Worm (Caenorhabditis elegans) whole organism, L1 larva: ENCODE measurements around the gene rps-5.

Experiments
- C04F5.9 ChIP-seq: sonication (generic microtip); optimal IDR thresholded peaks from 2 replicates; lab custom pipeline; 2016; ENCODE audit warnings: missing genetic modification characterization, missing compliant biosample characterization
- C16A3.4 ChIP-seq: fragments of 150-350 bp; optimal IDR thresholded peaks from 2 replicates; lab custom pipeline; 2014; ENCODE audit warnings: missing biosample characterization, missing genetic modification characterization
- F16B12.6 ChIP-seq: fragments of 150-350 bp; optimal IDR thresholded peaks from 2 replicates; lab custom pipeline; 2014; ENCODE audit warnings: missing biosample characterization, missing genetic modification characterization
- alr-1 ChIP-seq: fragments of 200-800 bp; sonication (Bioruptor generic); optimal IDR thresholded peaks from 2 replicates; lab custom pipeline; 2018; ENCODE audit warnings: borderline replicate concordance, mild to moderate bottlenecking, missing genetic modification characterization, missing compliant biosample characterization
- blmp-1 ChIP-seq: fragments of 150-350 bp; optimal IDR thresholded peaks from 2 replicates; lab custom pipeline; 2014; ENCODE audit warnings: missing biosample characterization, missing genetic modification characterization
- ceh-8 ChIP-seq: fragments of 200-800 bp; sonication (Bioruptor generic); optimal IDR thresholded peaks from 2 replicates; lab custom pipeline; 2018; ENCODE audit warnings: mild to moderate bottlenecking, missing genetic modification characterization, moderate library complexity, missing compliant biosample characterization
- ceh-88 ChIP-seq: fragments of 200-800 bp; sonication (Bioruptor generic); IDR thresholded peaks from 2 replicates; pipeline ENCODE4 v1.3.6; 2022; ENCODE audit warnings: missing genetic modification characterization, missing compliant biosample characterization
- ceh-90 ChIP-seq: sonication (generic microtip); optimal IDR thresholded peaks from 2 replicates; lab custom pipeline; 2016; ENCODE audit warnings: missing genetic modification characterization, missing compliant biosample characterization
- ces-1 ChIP-seq: fragments of 150-350 bp; optimal IDR thresholded peaks from 2 replicates; lab custom pipeline; 2014; ENCODE audit warnings: missing biosample characterization, missing genetic modification reagents, missing genetic modification characterization
- dpl-1 ChIP-seq, 3 experiments: fragments of 150-350 bp in 2 of 3; sonication (generic microtip) in 1 of 3; optimal IDR thresholded peaks; 2 replicates each; lab custom pipeline; 2014 to 2017; ENCODE audit warnings: missing biosample characterization in 3 of 3, missing genetic modification characterization in 3 of 3, missing genetic modification reagents in 3 of 3
- dsc-1 ChIP-seq: sonication (generic microtip); optimal IDR thresholded peaks from 2 replicates; lab custom pipeline; 2016; ENCODE audit warnings: mild to moderate bottlenecking, missing genetic modification characterization, missing compliant biosample characterization
- efl-1 ChIP-seq, 4 experiments: fragments of 150-350 bp; optimal IDR thresholded peaks in 3 of 4; peaks in 1 of 4; 1 replicate in 1 of 4; 2 replicates in 3 of 4; lab custom pipeline; 2014; ENCODE audit warnings: missing biosample characterization in 2 of 4, missing genetic modification characterization in 2 of 4, missing genetic modification reagents in 2 of 4
- efl-3 ChIP-seq: fragments of 200-800 bp; sonication (Bioruptor generic); optimal IDR thresholded peaks from 2 replicates; lab custom pipeline; 2018; ENCODE audit warnings: mild to moderate bottlenecking, missing genetic modification characterization, missing compliant biosample characterization
- egl-13 ChIP-seq: sonication (generic microtip); optimal IDR thresholded peaks from 2 replicates; lab custom pipeline; 2016; ENCODE audit warnings: missing genotype, missing genetic modification reagents, missing genetic modification characterization, missing compliant biosample characterization
- egl-27 ChIP-seq, 2 experiments: fragments of 150-350 bp in 1 of 2; sonication (generic microtip); optimal IDR thresholded peaks; 3 replicates each; lab custom pipeline; 2017 to 2018; ENCODE audit warnings: missing biosample characterization in 2 of 2, missing genetic modification characterization in 2 of 2, missing genetic modification reagents in 2 of 2
- elt-3 ChIP-seq, 6 experiments: fragments of 150-350 bp in 1 of 6; sonication (generic microtip); optimal IDR thresholded peaks; 2 replicates each; lab custom pipeline; 2017 to 2018; ENCODE audit warnings: missing biosample characterization in 6 of 6, missing genetic modification characterization in 6 of 6, inconsistent platforms in 1 of 6
- ets-5 ChIP-seq: fragments of 200-800 bp; sonication (Bioruptor generic); IDR thresholded peaks from 2 replicates; pipeline ENCODE4 v1.3.6; 2022; ENCODE audit warnings: missing genetic modification characterization, missing compliant biosample characterization
- fos-1 ChIP-seq: fragments of 150-350 bp; optimal IDR thresholded peaks from 2 replicates; lab custom pipeline; 2014; ENCODE audit warnings: missing biosample characterization, missing genetic modification characterization
- grh-1 ChIP-seq: fragments of 200-800 bp; sonication (Bioruptor generic); IDR thresholded peaks from 2 replicates; pipeline ENCODE4 v1.3.6; 2022; ENCODE audit warnings: missing genetic modification reagents, missing genetic modification characterization, missing compliant biosample characterization
- hlh-17 ChIP-seq: fragments of 200-800 bp; sonication (Bioruptor generic); optimal IDR thresholded peaks from 2 replicates; lab custom pipeline; 2018; ENCODE audit warnings: missing genetic modification characterization, mild to moderate bottlenecking, missing compliant biosample characterization, moderate library complexity, borderline replicate concordance
- hlh-4 ChIP-seq: sonication (generic microtip); optimal IDR thresholded peaks from 2 replicates; lab custom pipeline; 2016; ENCODE audit warnings: mild to moderate bottlenecking, missing genetic modification characterization, missing compliant biosample characterization
- hpl-2 ChIP-seq: fragments of 150-350 bp; optimal IDR thresholded peaks from 2 replicates; lab custom pipeline; 2014; ENCODE audit warnings: missing biosample characterization, missing genetic modification reagents, missing genetic modification characterization
- irx-1 ChIP-seq: sonication (generic microtip); optimal IDR thresholded peaks from 2 replicates; lab custom pipeline; 2016; ENCODE audit warnings: missing genetic modification characterization, missing compliant biosample characterization
- isw-1 ChIP-seq: fragments of 200-800 bp; sonication (Bioruptor generic); IDR thresholded peaks from 2 replicates; pipeline ENCODE4 v1.3.6; 2022; ENCODE audit warnings: missing genetic modification characterization, missing compliant biosample characterization
- lin-13 ChIP-seq: fragments of 150-350 bp; optimal IDR thresholded peaks from 2 replicates; lab custom pipeline; 2014; ENCODE audit warnings: missing biosample characterization, missing genetic modification reagents, missing genetic modification characterization
- lin-35 ChIP-seq, 2 experiments: fragments of 150-350 bp; optimal IDR thresholded peaks; 2 replicates each; lab custom pipeline; 2014; ENCODE audit warnings: missing biosample characterization in 2 of 2, missing genetic modification characterization in 2 of 2, missing genetic modification reagents in 2 of 2
- lsy-2 ChIP-seq, 2 experiments: fragments of 150-350 bp; optimal IDR thresholded peaks; 2 replicates each; lab custom pipeline; 2014; ENCODE audit warnings: missing biosample characterization in 2 of 2, missing genetic modification characterization in 2 of 2
- mdl-1 ChIP-seq, 2 experiments: fragments of 150-350 bp; optimal IDR thresholded peaks; 2 replicates each; lab custom pipeline; 2014 to 2017; ENCODE audit warnings: missing biosample characterization in 2 of 2, missing genetic modification characterization in 2 of 2, inconsistent platforms in 1 of 2
- mef-2 ChIP-seq: fragments of 150-350 bp; optimal IDR thresholded peaks from 2 replicates; lab custom pipeline; 2014; ENCODE audit warnings: missing biosample characterization, missing genetic modification characterization
- mep-1 ChIP-seq: fragments of 150-350 bp; optimal IDR thresholded peaks from 2 replicates; lab custom pipeline; 2014; ENCODE audit warnings: missing biosample characterization, missing genetic modification characterization
- nhr-11 ChIP-seq: fragments of 150-350 bp; optimal IDR thresholded peaks from 2 replicates; lab custom pipeline; 2014; ENCODE audit warnings: missing biosample characterization, missing genetic modification characterization
- nhr-12 ChIP-seq: sonication (generic microtip); optimal IDR thresholded peaks from 2 replicates; lab custom pipeline; 2017; ENCODE audit warnings: missing biosample characterization, missing genetic modification characterization
- nhr-19 ChIP-seq: fragments of 200-800 bp; sonication (Bioruptor generic); conservative IDR thresholded peaks from 2 replicates; pipeline ENCODE4 v1.3.6; 2022; ENCODE audit warnings: missing genetic modification characterization, missing compliant biosample characterization
- nhr-20 ChIP-seq: sonication (generic microtip); optimal IDR thresholded peaks from 2 replicates; lab custom pipeline; 2016; ENCODE audit warnings: mild to moderate bottlenecking, missing genetic modification characterization, missing compliant biosample characterization
- nhr-71 ChIP-seq: sonication (generic microtip); optimal IDR thresholded peaks from 2 replicates; lab custom pipeline; 2016; ENCODE audit warnings: mild to moderate bottlenecking, missing genetic modification characterization, moderate library complexity, missing compliant biosample characterization
- nhr-77 ChIP-seq: fragments of 150-350 bp; optimal IDR thresholded peaks from 2 replicates; lab custom pipeline; 2014; ENCODE audit warnings: missing biosample characterization, missing genetic modification characterization
- nhr-84 ChIP-seq: sonication (generic microtip); optimal IDR thresholded peaks from 2 replicates; lab custom pipeline; 2017; ENCODE audit warnings: missing biosample characterization, missing genetic modification characterization
- nhr-90 ChIP-seq: sonication (generic microtip); optimal IDR thresholded peaks from 2 replicates; lab custom pipeline; 2016; ENCODE audit warnings: mild to moderate bottlenecking, missing genetic modification characterization, missing compliant biosample characterization; ENCODE audit not compliant: poor library complexity
- pag-3 ChIP-seq: sonication (generic microtip); optimal IDR thresholded peaks from 2 replicates; lab custom pipeline; 2017; ENCODE audit warnings: missing genetic modification characterization, mild to moderate bottlenecking, missing compliant biosample characterization, antibody characterized with exemption, borderline replicate concordance; ENCODE audit not compliant: insufficient read depth
- pax-3 ChIP-seq: fragments of 200-800 bp; sonication (Bioruptor generic); optimal IDR thresholded peaks from 2 replicates; lab custom pipeline; 2018; ENCODE audit warnings: mild to moderate bottlenecking, missing genetic modification characterization, moderate library complexity, missing compliant biosample characterization
- pqm-1 ChIP-seq: sonication (generic microtip); optimal IDR thresholded peaks from 3 replicates; lab custom pipeline; 2017; ENCODE audit warnings: missing biosample characterization, missing genetic modification characterization
- rnt-1 ChIP-seq: sonication (generic microtip); optimal IDR thresholded peaks from 2 replicates; lab custom pipeline; 2016; ENCODE audit warnings: mild to moderate bottlenecking, missing genetic modification characterization, moderate library complexity, missing compliant biosample characterization
- sox-4 ChIP-seq: sonication (generic microtip); optimal IDR thresholded peaks from 2 replicates; lab custom pipeline; 2016; ENCODE audit warnings: missing genetic modification characterization, missing compliant biosample characterization
- sup-37 ChIP-seq: fragments of 200-800 bp; sonication (Bioruptor generic); optimal IDR thresholded peaks from 2 replicates; lab custom pipeline; 2018; ENCODE audit warnings: mild to moderate bottlenecking, missing genetic modification characterization, missing compliant biosample characterization
- unc-130 ChIP-seq: fragments of 150-350 bp; optimal IDR thresholded peaks from 2 replicates; lab custom pipeline; 2017; ENCODE audit warnings: missing biosample characterization, missing genetic modification characterization, inconsistent platforms
- unc-30 ChIP-seq: sonication (generic microtip); optimal IDR thresholded peaks from 2 replicates; lab custom pipeline; 2017; ENCODE audit warnings: missing biosample characterization, missing genetic modification characterization
- unc-62 ChIP-seq: fragments of 150-350 bp; optimal IDR thresholded peaks from 2 replicates; lab custom pipeline; 2014; ENCODE audit warnings: missing biosample characterization, missing genetic modification reagents, missing genetic modification characterization
- zag-1 ChIP-seq: fragments of 150-350 bp; optimal IDR thresholded peaks from 2 replicates; lab custom pipeline; 2014; ENCODE audit warnings: missing biosample characterization, missing genetic modification characterization
- ztf-11 ChIP-seq, 2 experiments: sonication (generic microtip); optimal IDR thresholded peaks; 2 replicates each; lab custom pipeline; 2016 to 2017; ENCODE audit warnings: missing genetic modification characterization in 2 of 2, missing biosample characterization in 1 of 2, missing compliant biosample characterization in 1 of 2

Gene rps-5

DNA sequence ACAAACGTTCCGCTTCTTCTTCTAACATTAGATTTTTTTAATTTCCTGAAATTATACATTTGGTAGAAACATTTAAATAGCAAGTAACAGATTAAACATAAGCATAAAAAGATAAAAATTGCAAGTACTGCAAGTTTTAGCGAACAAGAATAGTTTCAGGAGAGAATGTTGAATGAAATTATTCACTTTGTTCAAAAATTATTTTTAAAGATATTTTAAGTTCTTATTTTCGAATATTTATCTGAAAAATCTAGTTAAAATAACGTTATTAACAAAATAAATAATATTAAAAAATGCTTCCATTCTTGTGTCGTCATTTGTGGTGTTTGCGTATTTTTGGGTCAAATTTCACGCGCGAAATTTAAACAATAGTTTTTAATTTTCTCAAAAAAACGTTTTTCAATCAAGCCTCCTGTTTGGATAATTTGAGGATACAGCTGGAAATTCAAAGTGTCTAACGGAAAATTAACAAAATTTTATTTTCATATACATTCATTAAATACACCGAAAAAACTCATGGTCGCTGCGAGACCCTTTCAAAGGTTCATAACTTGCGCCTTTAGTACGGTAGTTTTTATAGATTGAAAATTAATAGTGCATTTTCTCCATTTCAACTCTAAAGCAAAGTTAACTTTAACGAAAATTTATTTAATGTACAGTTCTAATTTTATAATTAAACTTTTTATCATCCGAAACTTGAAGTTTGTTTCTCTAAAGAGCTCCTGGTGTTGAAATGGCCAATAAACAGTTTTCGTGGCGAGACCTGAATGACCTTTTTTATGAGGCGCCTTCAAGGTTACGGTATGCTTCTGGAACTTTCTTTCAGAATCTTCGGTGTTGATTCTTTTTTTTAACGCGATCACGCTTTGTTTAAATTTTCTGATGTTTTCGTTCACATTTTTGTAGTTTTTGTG lies 31.7 kb upstream of the rps-5 start, which contains the start of gene skih-2 (continued):
- TF ChIP-seq zag-1 (tag; lab: Kevin White, UChicago) (peak; percentile 58), hlh-17 (GFP tag; lab: Kevin White, UChicago) (no peak), ceh-8 (GFP tag; lab: Kevin White, UChicago) (no peak), nhr-20 (tag; lab: Kevin White, UChicago) (peak; percentile 36), blmp-1 (tag; lab: Kevin White, UChicago) (peak; percentile 27), hpl-2 (no peak), pag-3 (tag; lab: Kevin White, UChicago) (no peak), ceh-90 (tag; lab: Kevin White, UChicago) (no peak), nhr-71 (tag; lab: Kevin White, UChicago) (peak; percentile 64), nhr-19 (peak; percentile 68), lsy-2 (tag; optimal IDR thresholded peaks at IDR 0.05; lab: Kevin White, UChicago) (peak; percentile 80 to 86), lin-35 (GFP tag; optimal IDR thresholded peaks at IDR 0.05; lab: Kevin White, UChicago) (peak; percentile 94 to 95), sup-37 (no peak), dsc-1 (tag; lab: Kevin White, UChicago) (peak; percentile 37), C04F5.9 (no peak), rnt-1 (tag; lab: Kevin White, UChicago) (peak; percentile 18), alr-1 (no peak), efl-1 (optimal IDR thresholded peaks at IDR 0.05; lab: Kevin White, UChicago) (peak; percentile 85 to 93), efl-1 (GFP tag; optimal IDR thresholded peaks at IDR 0.05 in 1 of 2; lab: Kevin White, UChicago) (peak; percentile 95 to 99), nhr-11 (tag; lab: Kevin White, UChicago) (no peak), nhr-84 (tag; lab: Kevin White, UChicago) (no peak), nhr-90 (tag; lab: Kevin White, UChicago) (peak; percentile 32), efl-3 (no peak), unc-130 (tag; lab: Kevin White, UChicago) (no peak), unc-62 (GFP tag; lab: Kevin White, UChicago) (no peak), elt-3 (tag; optimal IDR thresholded peaks at IDR 0.05; lab: Kevin White, UChicago) (no peak), nhr-77 (tag; lab: Kevin White, UChicago) (no peak), irx-1 (tag; lab: Kevin White, UChicago) (peak; percentile 40), lin-13 (GFP tag; lab: Kevin White, UChicago) (no peak), isw-1 (GFP tag; lab: Robert Waterston, UW) (peak; percentile 26), grh-1 (GFP tag; lab: Robert Waterston, UW) (no peak), nhr-12 (no peak), mep-1 (tag; lab: Kevin White, UChicago) (peak; percentile 70), egl-27 (tag; optimal IDR thresholded peaks at IDR 0.05; lab: Kevin White, UChicago) (no peak), pax-3 (no peak), ztf-11 (tag; optimal IDR thresholded peaks at IDR 0.05; lab: Kevin White, UChicago) (no peak), dpl-1 (GFP tag; optimal IDR thresholded peaks at IDR 0.05; lab: Kevin White, UChicago) (peak; percentile 92 to 95 (median 93)), fos-1 (tag; lab: Kevin White, UChicago) (no peak), F16B12.6 (tag; lab: Kevin White, UChicago) (peak; percentile 88), sox-4 (tag; lab: Kevin White, UChicago) (no peak), pqm-1 (tag; lab: Kevin White, UChicago) (no peak), ces-1 (GFP tag; lab: Kevin White, UChicago) (no peak), egl-13 (no peak), mef-2 (tag; lab: Kevin White, UChicago) (no peak), ets-5 (GFP tag; lab: Robert Waterston, UW) (no peak), C16A3.4 (tag; lab: Kevin White, UChicago) (peak; percentile 38), mdl-1 (tag; optimal IDR thresholded peaks at IDR 0.05; lab: Kevin White, UChicago) (no peak), ceh-88 (GFP tag; lab: Robert Waterston, UW) (no peak), hlh-4 (tag; lab: Kevin White, UChicago) (no peak), unc-30 (no peak)
